Fruit fly (Drosophila melanogaster) whole organism, adult: Measurements from ENCODE around the gene X11Lbeta.
"Not testable (repeated sequence)": the region's sequence is repeated elsewhere in the genome, so short reads cannot be mapped to it uniquely, and the experiment has no call there.

Experiments used
- CG12768 ChIP-seq: fragments of 200-800 bp; sonication (Bioruptor generic); optimal IDR thresholded peaks from 2 replicates; lab custom pipeline; 2017; ENCODE audit warnings: missing biosample characterization, missing genetic modification characterization, mild to moderate bottlenecking, moderate library complexity, missing genetic modification reagents
- CG14711 ChIP-seq: fragments of 200-800 bp; sonication (Bioruptor generic); optimal IDR thresholded peaks from 2 replicates; lab custom pipeline; 2018; ENCODE audit warnings: missing biosample characterization, mild to moderate bottlenecking, missing genetic modification characterization, moderate library complexity
- Crg-1 ChIP-seq: fragments of 200-800 bp; sonication (Bioruptor generic); optimal IDR thresholded peaks from 2 replicates; lab custom pipeline; 2016; ENCODE audit warnings: missing biosample characterization, missing genetic modification characterization
- Hr96 ChIP-seq: fragments of 200-800 bp; sonication (Bioruptor generic); optimal IDR thresholded peaks from 2 replicates; lab custom pipeline; 2016; ENCODE audit warnings: missing biosample characterization, missing genetic modification characterization
- bab1 ChIP-seq: fragments of 200-800 bp; sonication (Bioruptor generic); optimal IDR thresholded peaks from 3 replicates; lab custom pipeline; 2019; ENCODE audit warnings: missing biosample characterization, mild to moderate bottlenecking, missing genetic modification characterization, moderate library complexity
- cnc ChIP-seq, 2 experiments: fragments of >200 bp; optimal IDR thresholded peaks; 2 replicates each; lab custom pipeline; 2017
- kay ChIP-seq: fragments of 200-800 bp; sonication (Bioruptor generic); peaks from one replicate; lab custom pipeline; 2016; ENCODE audit warnings: missing biosample characterization, missing genetic modification characterization, borderline replicate concordance
- ovo ChIP-seq: fragments of 200-800 bp; sonication (Bioruptor generic); optimal IDR thresholded peaks from 2 replicates; lab custom pipeline; 2016; ENCODE audit warnings: missing biosample characterization, missing genetic modification characterization
- pad ChIP-seq: fragments of 200-800 bp; sonication (Bioruptor generic); optimal IDR thresholded peaks from 3 replicates; lab custom pipeline; 2017; ENCODE audit warnings: missing biosample characterization, missing genetic modification characterization, mild to moderate bottlenecking, moderate library complexity, missing genetic modification reagents
- tj ChIP-seq: fragments of 200-800 bp; sonication (Bioruptor generic); optimal IDR thresholded peaks from 3 replicates; lab custom pipeline; 2017; ENCODE audit warnings: missing biosample characterization, mild to moderate bottlenecking, missing genetic modification characterization, moderate library complexity
- toe ChIP-seq: fragments of 200-800 bp; sonication (Bioruptor generic); optimal IDR thresholded peaks from 2 replicates; lab custom pipeline; 2016; ENCODE audit warnings: missing biosample characterization, missing genetic modification characterization

dm6 chrX:10661743-10662142 is 34.2 kb downstream of the X11Lbeta start, which contains the start of gene Rab9E:
- TF ChIP-seq CG12768; kay; toe (GFP tag; lab: Kevin White, UChicago); pad (GFP tag; lab: Kevin White, UChicago); CG14711 (tag; lab: Kevin White, UChicago); Hr96 (GFP tag; lab: Kevin White, UChicago); cnc (optimal IDR thresholded peaks at IDR 0.05; lab: Kevin White, UChicago); bab1 (GFP tag; lab: Kevin White, UChicago); ovo (GFP tag; lab: Kevin White, UChicago); Crg-1 (GFP tag; lab: Kevin White, UChicago); tj (GFP tag; lab: Kevin White, UChicago): not testable (repeated sequence)
